Worm (Caenorhabditis elegans) whole organism, mixed stage, embryonic: ENCODE results near the gene pfk-1.2.

Experiments used
- lsy-2 ChIP-seq: fragments of 150-350 bp; optimal IDR thresholded peaks from 2 replicates; lab custom pipeline; 2014; ENCODE audit warnings: missing biosample characterization, missing genetic modification characterization
- unc-62 ChIP-seq: fragments of 150-350 bp; optimal IDR thresholded peaks from 2 replicates; lab custom pipeline; 2014; ENCODE audit warnings: missing biosample characterization, missing genetic modification reagents, missing genetic modification characterization

ce11 chrV:9506931-9507330 lies 24.7 kb upstream of the pfk-1.2 start:
- TF ChIP-seq lsy-2 (tag; lab: Kevin White, UChicago) (no peak), unc-62 (GFP tag; lab: Kevin White, UChicago) (no peak)
